Worm (Caenorhabditis elegans) whole organism, L4/young adult: ENCODE measurements around the gene srd-43.

ENCODE experiments used
- W03F9.2 ChIP-seq: fragments of 150-350 bp; optimal IDR thresholded peaks from 2 replicates; lab custom pipeline; 2014; ENCODE audit warnings: missing biosample characterization, missing genetic modification characterization
- him-1 ChIP-seq: sonication (generic microtip); optimal IDR thresholded peaks from 2 replicates; lab custom pipeline; 2016; ENCODE audit warnings: missing genotype, missing genetic modification reagents, missing genetic modification characterization, missing compliant biosample characterization

DNA sequence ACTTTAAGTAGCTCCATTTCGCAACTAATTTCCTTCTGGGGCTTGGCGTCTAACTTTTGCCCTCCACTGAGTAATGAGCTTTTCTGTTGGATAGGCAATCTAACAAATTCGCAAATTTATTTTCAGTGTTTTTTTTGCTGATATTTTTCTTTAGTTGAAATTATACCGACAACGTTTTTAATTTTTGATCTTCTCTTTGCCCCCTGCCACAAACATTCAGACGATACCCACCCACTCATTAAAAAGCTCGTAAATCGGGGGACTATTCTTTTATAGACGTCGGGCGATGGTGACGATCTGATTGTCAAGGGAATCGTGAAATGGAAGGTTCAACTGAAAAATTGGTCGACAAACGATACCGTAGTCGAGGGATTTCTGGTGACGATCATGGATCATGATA, 18.1 kb upstream of the srd-43 start:
- TF ChIP-seq him-1 (tag; lab: Kevin White, UChicago) (no peak), W03F9.2 (no peak)
